Fruit fly (Drosophila melanogaster) whole organism, embryonic: Measurements from ENCODE around the gene TotB.
A peak's percentile ranks its signal among the peaks of the same experiment; 100 is the strongest.

Source experiments
- CG11504 ChIP-seq: fragments of 200-800 bp; sonication (Bioruptor generic); optimal IDR thresholded peaks from 3 replicates; lab custom pipeline; 2019; ENCODE audit warnings: missing biosample characterization, mild to moderate bottlenecking, missing genetic modification characterization, moderate library complexity
- CG12071 ChIP-seq: fragments of 200-800 bp; sonication (Bioruptor generic); optimal IDR thresholded peaks from 3 replicates; lab custom pipeline; 2018; ENCODE audit warnings: missing biosample characterization, mild to moderate bottlenecking, missing genetic modification characterization
- CG12769 ChIP-seq: fragments of 200-800 bp; sonication (Bioruptor generic); optimal IDR thresholded peaks from 2 replicates; lab custom pipeline; 2019; ENCODE audit warnings: missing biosample characterization, mild to moderate bottlenecking, missing genetic modification characterization, moderate library complexity
- CG13287 ChIP-seq: fragments of 200-800 bp; sonication (Bioruptor generic); IDR thresholded peaks from 2 replicates; pipeline ENCODE4 v1.3.6; 2022; ENCODE audit warnings: missing biosample characterization, missing genetic modification characterization; ENCODE audit not compliant: partially characterized antibody
- CG13894 ChIP-seq: fragments of 200-800 bp; sonication (Bioruptor generic); optimal IDR thresholded peaks from 3 replicates; lab custom pipeline; 2018; ENCODE audit warnings: missing biosample characterization, mild to moderate bottlenecking, missing genetic modification characterization, moderate library complexity
- CG14014 ChIP-seq: fragments of 200-800 bp; sonication (Bioruptor generic); IDR thresholded peaks from 2 replicates; pipeline ENCODE4 v1.3.6; 2022; ENCODE audit warnings: missing biosample characterization, missing genetic modification characterization
- CG14860 ChIP-seq: fragments of 200-800 bp; sonication (Bioruptor generic); IDR thresholded peaks from 3 replicates; pipeline ENCODE4 v1.3.6; 2022; ENCODE audit warnings: missing biosample characterization, missing genetic modification characterization; ENCODE audit not compliant: partially characterized antibody
- CG2889 ChIP-seq: fragments of 200-800 bp; sonication (Bioruptor generic); IDR thresholded peaks from 3 replicates; pipeline ENCODE4 v1.3.6; 2022; ENCODE audit warnings: missing biosample characterization, missing genetic modification characterization
- CG30403 ChIP-seq: fragments of 200-800 bp; sonication (Bioruptor generic); optimal IDR thresholded peaks from 3 replicates; lab custom pipeline; 2016; ENCODE audit warnings: missing biosample characterization, missing genetic modification characterization
- CG32532 ChIP-seq: fragments of 200-800 bp; sonication (Bioruptor generic); IDR thresholded peaks from 2 replicates; pipeline ENCODE4 v1.3.6; 2022; ENCODE audit warnings: missing biosample characterization, missing genetic modification characterization
- CG7987 ChIP-seq: fragments of 200-800 bp; sonication (Bioruptor generic); optimal IDR thresholded peaks from 2 replicates; lab custom pipeline; 2018; ENCODE audit warnings: missing biosample characterization, mild to moderate bottlenecking, missing genetic modification characterization, moderate library complexity
- CG8290 ChIP-seq, 3 experiments: fragments of 200-800 bp; sonication (Bioruptor generic); optimal IDR thresholded peaks; 2 replicates each; lab custom pipeline; 2016 to 2019; ENCODE audit warnings: missing biosample characterization in 3 of 3, missing genetic modification characterization in 3 of 3, mild to moderate bottlenecking in 2 of 3, moderate library complexity in 1 of 3
- CG9932 ChIP-seq: fragments of 200-800 bp; sonication (Bioruptor generic); IDR thresholded peaks from 2 replicates; pipeline ENCODE4 v1.3.6; 2022; ENCODE audit warnings: missing biosample characterization, missing genetic modification characterization
- Dfd ChIP-seq, 2 experiments: fragments of >200 bp; optimal IDR thresholded peaks; 2 replicates each; lab custom pipeline; 2017; ENCODE audit warnings: missing biosample characterization in 2 of 2, missing genetic modification characterization in 2 of 2
- Dp ChIP-seq: fragments of 200-800 bp; sonication (Bioruptor generic); optimal IDR thresholded peaks from 2 replicates; lab custom pipeline; 2018; ENCODE audit warnings: missing biosample characterization, mild to moderate bottlenecking, missing genetic modification characterization, moderate library complexity
- Eip74EF ChIP-seq, 2 experiments: fragments of 200-800 bp in 1 of 2; fragments of >200 bp in 1 of 2; sonication (Bioruptor generic) in 1 of 2; optimal IDR thresholded peaks; 2 replicates each; lab custom pipeline; 2017 to 2019; ENCODE audit warnings: missing biosample characterization in 2 of 2, missing genetic modification characterization in 2 of 2, mild to moderate bottlenecking in 1 of 2, moderate library complexity in 1 of 2
- Fer1 ChIP-seq: fragments of 200-800 bp; sonication (Bioruptor generic); optimal IDR thresholded peaks from 2 replicates; lab custom pipeline; 2017; ENCODE audit warnings: missing biosample characterization, mild to moderate bottlenecking, missing genetic modification characterization
- MBD-R2 ChIP-seq: fragments of 200-800 bp; sonication (Bioruptor generic); IDR thresholded peaks from 2 replicates; pipeline ENCODE4 v1.3.6; 2022; ENCODE audit warnings: missing biosample characterization, missing genetic modification characterization
- Neu2 ChIP-seq: fragments of 200-800 bp; sonication (Bioruptor generic); optimal IDR thresholded peaks from 3 replicates; lab custom pipeline; 2016; ENCODE audit warnings: missing biosample characterization, missing genetic modification characterization, borderline replicate concordance
- Rfx ChIP-seq: fragments of 200-800 bp; sonication (Bioruptor generic); IDR thresholded peaks from 2 replicates; pipeline ENCODE4 v1.3.6; 2022; ENCODE audit warnings: missing biosample characterization, missing genetic modification characterization
- Taf1 ChIP-seq: fragments of 200-800 bp; sonication (Bioruptor generic); IDR thresholded peaks from 2 replicates; pipeline ENCODE4 v1.3.6; 2022; ENCODE audit warnings: missing biosample characterization, missing genetic modification characterization
- Tbp ChIP-seq: fragments of >200 bp; optimal IDR thresholded peaks from 2 replicates; lab custom pipeline; 2018; ENCODE audit warnings: missing biosample characterization, missing genetic modification characterization
- Trl ChIP-seq, 3 experiments: fragments of >200 bp in 2 of 3; fragments of 200-800 bp in 1 of 3; sonication (Bioruptor generic) in 1 of 3; optimal IDR thresholded peaks; 2 replicates in 1 of 3; 3 replicates in 2 of 3; lab custom pipeline; 2016 to 2017; ENCODE audit warnings: missing biosample characterization in 1 of 3, missing genetic modification characterization in 1 of 3
- ara ChIP-seq: fragments of 200-800 bp; sonication (Bioruptor generic); IDR thresholded peaks from 2 replicates; pipeline ENCODE4 v1.3.6; 2022; ENCODE audit warnings: missing biosample characterization, missing genetic modification characterization
- br ChIP-seq: fragments of >200 bp; optimal IDR thresholded peaks from 2 replicates; lab custom pipeline; 2017
- caup ChIP-seq: fragments of 200-800 bp; sonication (Bioruptor generic); optimal IDR thresholded peaks from 3 replicates; lab custom pipeline; 2017; ENCODE audit warnings: missing biosample characterization, mild to moderate bottlenecking, missing genetic modification characterization, moderate library complexity; ENCODE audit not compliant: severe bottlenecking
- chinmo ChIP-seq: fragments of 200-800 bp; sonication (Bioruptor generic); IDR thresholded peaks from 4 replicates; pipeline ENCODE4 v1.3.6; 2022; ENCODE audit warnings: missing biosample characterization, missing genetic modification characterization; ENCODE audit not compliant: partially characterized antibody
- chm ChIP-seq: fragments of 200-800 bp; sonication (Bioruptor generic); IDR thresholded peaks from 2 replicates; pipeline ENCODE4 v1.3.6; 2022; ENCODE audit warnings: missing biosample characterization, missing genetic modification characterization
- cwo ChIP-seq: fragments of 200-800 bp; sonication (Bioruptor generic); optimal IDR thresholded peaks from 3 replicates; lab custom pipeline; 2017; ENCODE audit warnings: missing biosample characterization, missing genetic modification characterization, mild to moderate bottlenecking, moderate library complexity, missing genetic modification reagents
- fd102C ChIP-seq: fragments of 200-800 bp; sonication (Bioruptor generic); optimal IDR thresholded peaks from 2 replicates; lab custom pipeline; 2018; ENCODE audit warnings: missing biosample characterization, mild to moderate bottlenecking, missing genetic modification characterization, moderate library complexity
- ftz-f1 ChIP-seq: fragments of 200-800 bp; sonication (Bioruptor generic); optimal IDR thresholded peaks from 2 replicates; lab custom pipeline; 2016; ENCODE audit warnings: missing biosample characterization, missing genetic modification characterization
- gro ChIP-seq: fragments of 200-800 bp; sonication (Bioruptor generic); optimal IDR thresholded peaks from 2 replicates; lab custom pipeline; 2016; ENCODE audit warnings: missing biosample characterization, missing genetic modification characterization
- kah ChIP-seq: fragments of 200-800 bp; sonication (Bioruptor generic); optimal IDR thresholded peaks from 2 replicates; lab custom pipeline; 2018; ENCODE audit warnings: missing biosample characterization, mild to moderate bottlenecking, missing genetic modification characterization
- lola ChIP-seq, 3 experiments: fragments of >200 bp in 2 of 3; fragments of 200-800 bp in 1 of 3; sonication (Bioruptor generic) in 1 of 3; optimal IDR thresholded peaks; 2 replicates each; lab custom pipeline; 2017 to 2019; ENCODE audit warnings: missing biosample characterization in 3 of 3, missing genetic modification characterization in 3 of 3, mild to moderate bottlenecking in 1 of 3, moderate library complexity in 1 of 3
- lov ChIP-seq, 2 experiments: fragments of 200-800 bp in 1 of 2; fragments of >200 bp in 1 of 2; sonication (Bioruptor generic) in 1 of 2; IDR thresholded peaks in 1 of 2; optimal IDR thresholded peaks in 1 of 2; 2 replicates in 1 of 2; 3 replicates in 1 of 2; pipeline versions ENCODE4 v1.3.6 to Lab custom; 2017 to 2022; ENCODE audit warnings: missing biosample characterization in 1 of 2, missing genetic modification characterization in 1 of 2
- luna ChIP-seq: fragments of 200-800 bp; sonication (Bioruptor generic); optimal IDR thresholded peaks from 2 replicates; lab custom pipeline; 2016; ENCODE audit warnings: missing biosample characterization, missing genetic modification characterization
- nom ChIP-seq: fragments of 200-800 bp; sonication (Bioruptor generic); optimal IDR thresholded peaks from 2 replicates; lab custom pipeline; 2017; ENCODE audit warnings: missing biosample characterization, missing genetic modification characterization, mild to moderate bottlenecking, moderate library complexity, missing genetic modification reagents
- oc ChIP-seq: fragments of 200-800 bp; sonication (Bioruptor generic); optimal IDR thresholded peaks from 2 replicates; lab custom pipeline; 2018; ENCODE audit warnings: missing biosample characterization, mild to moderate bottlenecking, missing genetic modification characterization, moderate library complexity
- ranshi ChIP-seq: fragments of 200-800 bp; sonication (Bioruptor generic); IDR thresholded peaks from 2 replicates; pipeline ENCODE4 v1.3.6; 2022; ENCODE audit warnings: missing biosample characterization, missing genetic modification characterization
- rib ChIP-seq: fragments of 200-800 bp; sonication (Bioruptor generic); IDR thresholded peaks from 2 replicates; pipeline ENCODE4 v1.3.6; 2022; ENCODE audit warnings: missing biosample characterization, missing genetic modification characterization
- run ChIP-seq: fragments of 200-800 bp; sonication (Bioruptor generic); optimal IDR thresholded peaks from 3 replicates; lab custom pipeline; 2018; ENCODE audit warnings: missing biosample characterization, mild to moderate bottlenecking, missing genetic modification characterization
- shn ChIP-seq: fragments of 200-800 bp; sonication (Bioruptor generic); optimal IDR thresholded peaks from 3 replicates; lab custom pipeline; 2016; ENCODE audit warnings: missing biosample characterization, missing genetic modification characterization
- sob ChIP-seq: fragments of 200-800 bp; sonication (Bioruptor generic); IDR thresholded peaks from 2 replicates; pipeline ENCODE4 v1.3.6; 2022; ENCODE audit warnings: missing biosample characterization, missing genetic modification characterization
- tna ChIP-seq: fragments of 200-800 bp; sonication (Bioruptor generic); IDR thresholded peaks from 2 replicates; pipeline ENCODE4 v1.3.6; 2022; ENCODE audit warnings: missing biosample characterization, missing genetic modification characterization; ENCODE audit not compliant: partially characterized antibody
- vvl ChIP-seq: fragments of 200-800 bp; sonication (Bioruptor generic); IDR thresholded peaks from 2 replicates; pipeline ENCODE4 v1.3.6; 2022; ENCODE audit warnings: missing biosample characterization, missing genetic modification characterization

The TotB gene

DNA sequence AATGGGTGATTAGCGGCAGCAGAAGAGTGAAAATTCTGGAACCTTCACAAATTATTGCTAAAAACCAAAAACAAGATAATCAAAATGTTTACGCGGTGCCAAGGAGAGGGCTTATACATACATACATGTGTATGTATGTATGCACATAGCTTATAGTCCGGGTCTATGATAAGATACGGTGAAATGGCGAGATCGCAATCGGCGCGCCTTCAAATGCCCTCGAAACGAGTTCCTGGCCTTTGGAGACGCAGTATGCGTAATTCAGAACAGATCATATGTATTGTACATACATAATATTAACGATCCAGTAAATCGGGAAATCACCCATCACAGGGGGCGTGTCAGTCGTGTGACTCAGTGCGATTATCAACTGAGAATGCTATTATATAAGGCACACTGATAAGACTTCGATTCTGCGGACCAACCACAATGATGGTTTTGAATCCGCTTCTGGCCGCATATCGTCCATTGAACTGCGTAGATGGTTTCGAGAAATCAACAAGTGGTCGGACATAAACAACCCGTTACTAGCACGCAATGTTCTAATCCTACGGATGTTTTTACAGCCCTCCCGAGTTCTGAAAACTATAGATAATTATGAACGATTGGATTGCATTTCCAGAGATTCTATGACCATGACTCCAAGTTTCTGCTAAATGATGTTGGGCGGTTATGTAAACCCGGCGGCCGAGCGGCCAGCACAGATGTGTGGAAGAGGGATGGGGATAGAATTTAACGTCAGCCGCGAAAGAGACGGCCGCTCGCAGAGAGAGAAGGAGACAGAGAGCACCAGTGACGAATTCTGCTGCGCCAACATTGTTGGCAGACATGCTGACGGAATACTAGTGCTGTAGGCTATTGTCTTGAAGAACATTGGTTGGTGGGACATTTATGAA lies 45.0 kb upstream of the TotB start (continued):
- no peak for TF ChIP-seq Tbp (GFP tag; lab: Kevin White, UChicago)
- 0 out of 2 replicates have a peak, but pooled peaks have one; percentile 29 for TF ChIP-seq tna (GFP tag; lab: Robert Waterston, UW)
- TF ChIP-seq Eip74EF (GFP tag; optimal IDR thresholded peaks at IDR 0.05; lab: Kevin White, UChicago): peak in 1 of 2 experiments; percentile 18
- TF ChIP-seq CG9932 (GFP tag; lab: Robert Waterston, UW): peak; percentile 34; the same call in 1 of the 2 replicates
- peak; percentile 64 for TF ChIP-seq rib (GFP tag; lab: Robert Waterston, UW)
- TF ChIP-seq kah (GFP tag; lab: Kevin White, UChicago): peak; percentile 99
- peak; percentile 17 for TF ChIP-seq CG13894 (tag; lab: Kevin White, UChicago)
- no peak for TF ChIP-seq caup (GFP tag; lab: Kevin White, UChicago)
- no peak for TF ChIP-seq CG8290 (GFP tag; optimal IDR thresholded peaks at IDR 0.05; lab: Kevin White, UChicago)
- peak in 1 of 2 experiments; percentile 53 for TF ChIP-seq CG8290 (tag; optimal IDR thresholded peaks at IDR 0.05; lab: Kevin White, UChicago)
- peak; percentile 58 for TF ChIP-seq Rfx (GFP tag; lab: Robert Waterston, UW)
- TF ChIP-seq luna (GFP tag; lab: Kevin White, UChicago): peak; percentile 4
- peak; percentile 16 for TF ChIP-seq nom
- peak; percentile 28; the same call in 1 of the 2 replicates for TF ChIP-seq MBD-R2 (GFP tag; lab: Robert Waterston, UW)
- peak; percentile 6 for TF ChIP-seq Fer1 (GFP tag; lab: Kevin White, UChicago)
- TF ChIP-seq CG14014 (GFP tag; lab: Robert Waterston, UW): 0 out of 2 replicates have a peak, but pooled peaks have one; percentile 13
- peak; percentile 47 for TF ChIP-seq ftz-f1
- peak; percentile 17 for TF ChIP-seq shn (GFP tag; lab: Kevin White, UChicago)
- 0 out of 2 replicates have a peak, but pooled peaks have one; percentile 21 for TF ChIP-seq ranshi (GFP tag; lab: Robert Waterston, UW)
- TF ChIP-seq Neu2 (GFP tag; lab: Kevin White, UChicago): no peak
- peak; percentile 47 for TF ChIP-seq cwo
- peak; percentile 15 for TF ChIP-seq oc (tag; lab: Kevin White, UChicago)
- TF ChIP-seq CG2889: no peak
- no peak for TF ChIP-seq Taf1 (GFP tag; lab: Robert Waterston, UW)
- TF ChIP-seq CG14860 (GFP tag; lab: Robert Waterston, UW): no peak
- peak; percentile 15 for TF ChIP-seq CG7987 (GFP tag; lab: Kevin White, UChicago)
- peak; percentile 45 for TF ChIP-seq gro
- no peak for TF ChIP-seq Dfd (GFP tag; optimal IDR thresholded peaks at IDR 0.05; lab: Kevin White, UChicago)
- no peak for TF ChIP-seq lov (optimal IDR thresholded peaks at IDR 0.05; lab: Kevin White, UChicago)
- TF ChIP-seq lov (GFP tag; IDR thresholded peaks at IDR 0.05; lab: Robert Waterston, UW): 0 out of 3 replicates have a peak, but pooled peaks have one; percentile 35
- TF ChIP-seq chinmo: peak; percentile 80; the same call in 1 of the 4 replicates
- TF ChIP-seq chm: peak; percentile 12; the same call in 1 of the 2 replicates
- no peak; the same call in 1 of the 2 replicates for TF ChIP-seq vvl (GFP tag; lab: Robert Waterston, UW)
- no peak for TF ChIP-seq Dp (GFP tag; lab: Kevin White, UChicago)

DNA sequence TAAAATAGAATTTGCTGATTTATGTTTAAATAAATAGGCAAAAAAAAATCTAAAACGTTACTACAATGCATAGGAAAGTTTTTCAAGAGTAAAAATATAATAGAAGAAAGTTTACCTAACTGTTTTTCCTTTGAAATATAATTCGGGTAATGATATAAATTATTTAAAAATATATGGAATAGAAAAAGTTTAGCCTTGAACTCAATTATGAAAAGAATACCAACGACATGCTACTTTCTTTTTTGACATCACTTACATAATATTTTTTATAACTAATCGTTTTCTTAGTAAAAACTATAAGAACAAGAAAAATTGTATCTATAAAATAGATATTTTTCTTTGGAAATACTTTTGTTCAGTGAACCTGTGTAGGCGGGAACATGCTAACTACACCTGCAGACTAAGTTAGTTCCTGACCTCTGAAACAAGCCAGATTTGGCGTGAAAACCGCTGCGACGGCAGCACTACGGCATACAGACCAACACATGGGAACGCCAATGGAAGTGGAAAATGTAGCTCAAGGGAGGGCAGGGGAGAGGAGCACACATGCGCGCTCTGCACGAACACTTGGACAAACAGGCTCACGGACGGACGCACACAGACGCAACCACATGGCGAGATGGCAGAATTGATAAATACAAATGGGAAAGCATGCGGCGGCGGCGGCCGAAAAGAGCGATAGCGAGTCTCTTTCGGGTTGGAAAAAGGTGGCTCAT lies 44.2 kb upstream of the TotB start:
- TF ChIP-seq ara (GFP tag; lab: Robert Waterston, UW) (no peak), run (no peak), CG11504 (tag; lab: Kevin White, UChicago) (peak; percentile 59), CG13287 (GFP tag; lab: Robert Waterston, UW) (peak; percentile 20; the same call in 1 of the 2 replicates), CG12071 (no peak), Trl (optimal IDR thresholded peaks at IDR 0.05; lab: Kevin White, UChicago) (peak; percentile 41 to 47), Trl (GFP tag; optimal IDR thresholded peaks at IDR 0.05; lab: Kevin White, UChicago) (no peak), CG30403 (GFP tag; lab: Kevin White, UChicago) (peak; percentile 49), CG32532 (GFP tag; lab: Robert Waterston, UW) (peak; percentile 53), lola (GFP tag; optimal IDR thresholded peaks at IDR 0.05; lab: Kevin White, UChicago) (peak in 1 of 3 experiments; percentile 50), br (lab: Kevin White, UChicago) (no peak), CG12769 (tag; lab: Kevin White, UChicago) (peak; percentile 95), sob (GFP tag; lab: Robert Waterston, UW) (peak; percentile 59; the same call in 1 of the 2 replicates), fd102C (GFP tag; lab: Kevin White, UChicago) (no peak)
